Worm (Caenorhabditis elegans): ENCODE results near the gene C39E9.12.

- TF ChIP-seq fkh-6 (tag; optimal IDR thresholded peaks at IDR 0.05) (no peak), pqm-1 (tag; optimal IDR thresholded peaks at IDR 0.05) (no peak), che-1 (tag; optimal IDR thresholded peaks at IDR 0.05) (no peak), rnt-1 (tag; optimal IDR thresholded peaks at IDR 0.05) (no peak), hlh-8 (tag; optimal IDR thresholded peaks at IDR 0.05) (no peak)
Observed at ce11 chrIV:13080861-13081260, 12.9 kb upstream of the C39E9.12 start.

Data from whole organism, late embryonic.